Worm (Caenorhabditis elegans) whole organism, early embryonic: ENCODE data around the gene wee-1.1.

Source experiments
- ama-1 ChIP-seq: fragments of 150-350 bp; optimal IDR thresholded peaks from 2 replicates; lab custom pipeline; 2014
- flt-1 ChIP-seq: fragments of 200-800 bp; sonication (Bioruptor generic); IDR thresholded peaks from 2 replicates; pipeline ENCODE4 v1.3.6; 2022; ENCODE audit warnings: missing genetic modification characterization, missing compliant biosample characterization
- tbx-37 ChIP-seq: fragments of 200-800 bp; sonication (Bioruptor generic); conservative IDR thresholded peaks from 2 replicates; pipeline ENCODE4 v1.3.6; 2022; ENCODE audit warnings: missing genetic modification reagents, missing genetic modification characterization, missing compliant biosample characterization

- no peak for TF ChIP-seq flt-1 (GFP tag; lab: Robert Waterston, UW)
- no peak for TF ChIP-seq tbx-37 (GFP tag; lab: Robert Waterston, UW)
- no peak for TF ChIP-seq ama-1 (lab: Kevin White, UChicago)
These were observed 26.8 kb downstream of the wee-1.1 start for ce11 chrII:9556582-9556981.
